Fruit fly (Drosophila melanogaster) whole organism, embryonic: ENCODE results near the gene ATPsynG.
A peak's percentile ranks its signal among the peaks of the same experiment; 100 is the strongest.

Source experiments
- C15 ChIP-seq: fragments of 200-800 bp; sonication (Bioruptor generic); IDR thresholded peaks from 3 replicates; pipeline ENCODE4 v1.3.6; 2022; ENCODE audit warnings: missing biosample characterization, missing genetic modification characterization
- CG10147 ChIP-seq: fragments of 200-800 bp; sonication (Bioruptor generic); optimal IDR thresholded peaks from 2 replicates; lab custom pipeline; 2019; ENCODE audit warnings: missing biosample characterization, mild to moderate bottlenecking, missing genetic modification characterization, moderate library complexity
- CG10209 ChIP-seq: fragments of 200-800 bp; sonication (Bioruptor generic); optimal IDR thresholded peaks from 3 replicates; lab custom pipeline; 2017; ENCODE audit warnings: missing biosample characterization, mild to moderate bottlenecking, missing genetic modification characterization, missing genetic modification reagents
- CG10267 ChIP-seq: fragments of 200-800 bp; sonication (Bioruptor generic); optimal IDR thresholded peaks from 2 replicates; lab custom pipeline; 2018; ENCODE audit warnings: missing biosample characterization, mild to moderate bottlenecking, missing genetic modification characterization, moderate library complexity
- CG10274 ChIP-seq: fragments of 200-800 bp; sonication (Bioruptor generic); optimal IDR thresholded peaks from 3 replicates; lab custom pipeline; 2017; ENCODE audit warnings: missing biosample characterization, mild to moderate bottlenecking, missing genetic modification characterization
- CG10321 ChIP-seq: fragments of 200-800 bp; sonication (Bioruptor generic); IDR thresholded peaks from 2 replicates; pipeline ENCODE4 v1.3.6; 2022; ENCODE audit warnings: missing biosample characterization, missing genetic modification characterization
- CG12104 ChIP-seq: fragments of 200-800 bp; sonication (Bioruptor generic); optimal IDR thresholded peaks from 3 replicates; lab custom pipeline; 2016; ENCODE audit warnings: missing biosample characterization, missing genetic modification characterization
- CG12744 ChIP-seq: fragments of 200-800 bp; sonication (Bioruptor generic); optimal IDR thresholded peaks from 2 replicates; lab custom pipeline; 2016; ENCODE audit warnings: missing biosample characterization, missing genetic modification characterization
- CG14014 ChIP-seq: fragments of 200-800 bp; sonication (Bioruptor generic); IDR thresholded peaks from 2 replicates; pipeline ENCODE4 v1.3.6; 2022; ENCODE audit warnings: missing biosample characterization, missing genetic modification characterization
- CG14860 ChIP-seq: fragments of 200-800 bp; sonication (Bioruptor generic); IDR thresholded peaks from 3 replicates; pipeline ENCODE4 v1.3.6; 2022; ENCODE audit warnings: missing biosample characterization, missing genetic modification characterization; ENCODE audit not compliant: partially characterized antibody
- CG16813 ChIP-seq: fragments of 200-800 bp; sonication (Bioruptor generic); IDR thresholded peaks from 3 replicates; pipeline ENCODE4 v1.3.6; 2022; ENCODE audit warnings: missing biosample characterization, missing genetic modification characterization; ENCODE audit not compliant: partially characterized antibody
- CG17186 ChIP-seq: fragments of 200-800 bp; sonication (Bioruptor generic); optimal IDR thresholded peaks from 3 replicates; lab custom pipeline; 2017; ENCODE audit warnings: missing biosample characterization, missing genetic modification reagents, missing genetic modification characterization
- CG2875 ChIP-seq: fragments of 200-800 bp; sonication (Bioruptor generic); optimal IDR thresholded peaks from 2 replicates; lab custom pipeline; 2017; ENCODE audit warnings: missing biosample characterization, mild to moderate bottlenecking, missing genetic modification characterization, missing genetic modification reagents
- CG30020 ChIP-seq: fragments of 200-800 bp; optimal IDR thresholded peaks from 2 replicates; lab custom pipeline; 2019; ENCODE audit warnings: missing biosample characterization, mild to moderate bottlenecking, missing genetic modification characterization, moderate library complexity
- CG30403 ChIP-seq: fragments of 200-800 bp; sonication (Bioruptor generic); optimal IDR thresholded peaks from 3 replicates; lab custom pipeline; 2016; ENCODE audit warnings: missing biosample characterization, missing genetic modification characterization
- CG3163 ChIP-seq: fragments of 200-800 bp; sonication (Bioruptor generic); optimal IDR thresholded peaks from 3 replicates; lab custom pipeline; 2016; ENCODE audit warnings: missing biosample characterization, missing genetic modification characterization
- CG7357 ChIP-seq: fragments of 200-800 bp; sonication (Bioruptor generic); IDR thresholded peaks from 3 replicates; pipeline ENCODE4 v1.3.6; 2022; ENCODE audit warnings: missing biosample characterization, missing genetic modification characterization
- CG7839 ChIP-seq: fragments of 200-800 bp; sonication (Bioruptor generic); optimal IDR thresholded peaks from 3 replicates; lab custom pipeline; 2018; ENCODE audit warnings: missing biosample characterization, mild to moderate bottlenecking, missing genetic modification characterization, moderate library complexity
- CG8924 ChIP-seq: fragments of 200-800 bp; optimal IDR thresholded peaks from 3 replicates; lab custom pipeline; 2019; ENCODE audit warnings: missing biosample characterization, mild to moderate bottlenecking, missing genetic modification characterization, moderate library complexity
- CG9437 ChIP-seq: fragments of 200-800 bp; sonication (Bioruptor generic); optimal IDR thresholded peaks from 2 replicates; lab custom pipeline; 2018; ENCODE audit warnings: missing biosample characterization, mild to moderate bottlenecking, missing genetic modification characterization
- CkIIα-i1 ChIP-seq: fragments of 200-800 bp; sonication (Bioruptor generic); IDR thresholded peaks from 2 replicates; pipeline ENCODE4 v1.3.6; 2022; ENCODE audit warnings: missing biosample characterization, missing genetic modification characterization
- Ets65A ChIP-seq: fragments of 200-800 bp; sonication (Bioruptor generic); peaks from one replicate; lab custom pipeline; 2016; ENCODE audit warnings: missing biosample characterization, missing genetic modification characterization
- HLH3B ChIP-seq: fragments of 200-800 bp; sonication (Bioruptor generic); IDR thresholded peaks from 2 replicates; pipeline ENCODE4 v1.3.6; 2022; ENCODE audit warnings: missing biosample characterization, missing genetic modification characterization
- HLH54F ChIP-seq: fragments of 200-800 bp; sonication (Bioruptor generic); optimal IDR thresholded peaks from 3 replicates; lab custom pipeline; 2016; ENCODE audit warnings: missing biosample characterization, missing genetic modification characterization
- Spps ChIP-seq: fragments of 200-800 bp; sonication (Bioruptor generic); optimal IDR thresholded peaks from 2 replicates; lab custom pipeline; 2018; ENCODE audit warnings: missing biosample characterization, mild to moderate bottlenecking, missing genetic modification characterization
- bigmax ChIP-seq: fragments of 200-800 bp; sonication (Bioruptor generic); optimal IDR thresholded peaks from 2 replicates; lab custom pipeline; 2018; ENCODE audit warnings: missing biosample characterization, mild to moderate bottlenecking, missing genetic modification characterization
- cg ChIP-seq: fragments of 200-800 bp; sonication (Bioruptor generic); optimal IDR thresholded peaks from 3 replicates; lab custom pipeline; 2019; ENCODE audit warnings: missing biosample characterization, mild to moderate bottlenecking, missing genetic modification characterization, moderate library complexity
- da ChIP-seq: fragments of 200-800 bp; sonication (Bioruptor generic); optimal IDR thresholded peaks from 2 replicates; lab custom pipeline; 2016; ENCODE audit warnings: missing biosample characterization, missing genetic modification characterization
- danr ChIP-seq: fragments of 200-800 bp; sonication (Bioruptor generic); IDR thresholded peaks from 2 replicates; pipeline ENCODE4 v1.3.6; 2022; ENCODE audit warnings: missing biosample characterization, missing genetic modification characterization
- dmrt99B ChIP-seq: fragments of 200-800 bp; sonication (Bioruptor generic); optimal IDR thresholded peaks from 2 replicates; lab custom pipeline; 2018; ENCODE audit warnings: missing biosample characterization, mild to moderate bottlenecking, missing genetic modification characterization, moderate library complexity
- dysf ChIP-seq: fragments of 200-800 bp; sonication (Bioruptor generic); IDR thresholded peaks from 3 replicates; pipeline ENCODE4 v1.3.6; 2022; ENCODE audit warnings: missing biosample characterization, missing genetic modification characterization
- eve ChIP-seq, 2 experiments: fragments of >200 bp; optimal IDR thresholded peaks; 2 replicates each; lab custom pipeline; 2017; ENCODE audit warnings: missing biosample characterization in 2 of 2, missing genetic modification characterization in 2 of 2
- ham ChIP-seq: fragments of 200-800 bp; sonication (Bioruptor generic); IDR thresholded peaks from 2 replicates; pipeline ENCODE4 v1.3.6; 2022; ENCODE audit warnings: missing biosample characterization, missing genetic modification characterization
- hb ChIP-seq: fragments of 200-800 bp; sonication (Bioruptor generic); IDR thresholded peaks from 3 replicates; pipeline ENCODE4 v1.3.6; 2022; ENCODE audit warnings: missing biosample characterization, missing genetic modification characterization; ENCODE audit not compliant: partially characterized antibody
- hth ChIP-seq: fragments of >200 bp; optimal IDR thresholded peaks from 2 replicates; lab custom pipeline; 2017; ENCODE audit warnings: inconsistent platforms
- kah ChIP-seq: fragments of 200-800 bp; sonication (Bioruptor generic); optimal IDR thresholded peaks from 2 replicates; lab custom pipeline; 2018; ENCODE audit warnings: missing biosample characterization, mild to moderate bottlenecking, missing genetic modification characterization
- nom ChIP-seq: fragments of 200-800 bp; sonication (Bioruptor generic); optimal IDR thresholded peaks from 2 replicates; lab custom pipeline; 2017; ENCODE audit warnings: missing biosample characterization, missing genetic modification characterization, mild to moderate bottlenecking, moderate library complexity, missing genetic modification reagents
- p53 ChIP-seq: fragments of 200-800 bp; sonication (Bioruptor generic); optimal IDR thresholded peaks from 2 replicates; lab custom pipeline; 2016; ENCODE audit warnings: missing biosample characterization, missing genetic modification characterization
- pb ChIP-seq: fragments of 200-800 bp; sonication (Bioruptor generic); optimal IDR thresholded peaks from 3 replicates; lab custom pipeline; 2016; ENCODE audit warnings: missing biosample characterization, missing genetic modification characterization
- rib ChIP-seq: fragments of 200-800 bp; sonication (Bioruptor generic); IDR thresholded peaks from 2 replicates; pipeline ENCODE4 v1.3.6; 2022; ENCODE audit warnings: missing biosample characterization, missing genetic modification characterization
- schlank ChIP-seq: fragments of 200-800 bp; sonication (Bioruptor generic); optimal IDR thresholded peaks from 2 replicates; lab custom pipeline; 2018; ENCODE audit warnings: missing biosample characterization, mild to moderate bottlenecking, missing genetic modification characterization
- seq ChIP-seq: fragments of 200-800 bp; sonication (Bioruptor generic); IDR thresholded peaks from 2 replicates; pipeline ENCODE4 v1.3.6; 2022; ENCODE audit warnings: missing biosample characterization, missing genetic modification characterization
- shn ChIP-seq: fragments of 200-800 bp; sonication (Bioruptor generic); optimal IDR thresholded peaks from 3 replicates; lab custom pipeline; 2016; ENCODE audit warnings: missing biosample characterization, missing genetic modification characterization
- sima ChIP-seq: fragments of 200-800 bp; sonication (Bioruptor generic); optimal IDR thresholded peaks from 2 replicates; lab custom pipeline; 2016; ENCODE audit warnings: missing biosample characterization, missing genetic modification characterization
- slou ChIP-seq: fragments of 200-800 bp; sonication (Bioruptor generic); optimal IDR thresholded peaks from 3 replicates; lab custom pipeline; 2016; ENCODE audit warnings: missing biosample characterization, missing genetic modification characterization
- slp2 ChIP-seq: fragments of 200-800 bp; sonication (Bioruptor generic); optimal IDR thresholded peaks from 2 replicates; lab custom pipeline; 2016; ENCODE audit warnings: missing biosample characterization, missing genetic modification characterization
- ssp ChIP-seq: fragments of 200-800 bp; sonication (Bioruptor generic); IDR thresholded peaks from 2 replicates; pipeline ENCODE4 v1.3.6; 2022; ENCODE audit warnings: missing biosample characterization, missing genetic modification characterization
- tio ChIP-seq: fragments of 200-800 bp; sonication (Bioruptor generic); optimal IDR thresholded peaks from 2 replicates; lab custom pipeline; 2017; ENCODE audit warnings: missing biosample characterization, missing genetic modification characterization, inconsistent platforms
- tll ChIP-seq, 2 experiments: fragments of 200-800 bp in 1 of 2; fragments of >200 bp in 1 of 2; sonication (Bioruptor generic) in 1 of 2; optimal IDR thresholded peaks; 2 replicates each; lab custom pipeline; 2017 to 2019; ENCODE audit warnings: missing biosample characterization in 2 of 2, missing genetic modification characterization in 2 of 2, mild to moderate bottlenecking in 1 of 2, moderate library complexity in 1 of 2
- twi ChIP-seq: fragments of 200-800 bp; optimal IDR thresholded peaks from 2 replicates; lab custom pipeline; 2019; ENCODE audit warnings: missing biosample characterization, mild to moderate bottlenecking, missing genetic modification characterization, moderate library complexity
- yki ChIP-seq: fragments of >200 bp; optimal IDR thresholded peaks from 3 replicates; lab custom pipeline; 2018
- zen ChIP-seq: fragments of 200-800 bp; sonication (Bioruptor generic); optimal IDR thresholded peaks from 3 replicates; lab custom pipeline; 2018; ENCODE audit warnings: missing biosample characterization, mild to moderate bottlenecking, missing genetic modification characterization, moderate library complexity

ATPsynG gene

DNA sequence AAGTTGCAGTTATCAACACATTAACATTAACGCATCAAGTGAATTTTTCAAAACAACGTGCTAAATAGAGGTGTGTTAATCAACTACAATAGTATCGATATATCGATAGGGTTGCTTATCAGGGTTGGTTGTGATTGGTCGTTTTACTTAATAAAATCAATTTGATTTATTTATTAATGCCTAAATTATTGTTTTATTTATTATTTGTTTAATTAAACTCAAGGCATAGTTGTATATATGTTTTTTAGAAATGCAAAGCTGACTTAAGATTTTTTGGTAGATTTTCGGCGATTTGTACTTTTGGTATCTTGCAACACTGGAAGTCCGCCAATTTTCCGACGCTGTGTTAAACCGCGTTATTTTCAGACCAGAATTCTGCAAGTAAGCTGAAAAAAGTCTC, 34.8 kb upstream of the ATPsynG start, which contains the start of the genes Art8 and dUTPase (continued):
- TF ChIP-seq twi (peak; percentile 38), Spps (tag; lab: Kevin White, UChicago) (peak; percentile 48), p53 (GFP tag; lab: Kevin White, UChicago) (no peak), CG8924 (tag; lab: Kevin White, UChicago) (peak; percentile 77), bigmax (GFP tag; lab: Kevin White, UChicago) (no peak), ssp (GFP tag; lab: Robert Waterston, UW) (peak; percentile 42; the same call in 1 of the 2 replicates), CG17186 (GFP tag; lab: Kevin White, UChicago) (peak; percentile 51), slp2 (GFP tag; lab: Kevin White, UChicago) (peak; percentile 29), da (GFP tag; lab: Kevin White, UChicago) (no peak), rib (no peak), cg (GFP tag; lab: Kevin White, UChicago) (no peak), schlank (no peak), CG2875 (GFP tag; lab: Kevin White, UChicago) (no peak), CG10209 (GFP tag; lab: Kevin White, UChicago) (peak; percentile 66), CG14860 (peak; percentile 77), C15 (GFP tag; lab: Robert Waterston, UW) (0 out of 3 replicates have a peak, but pooled peaks have one; percentile 41), ham (no peak), hb (peak; percentile 61; the same call in 2 of the 3 replicates), kah (GFP tag; lab: Kevin White, UChicago) (no peak), tio (GFP tag; lab: Kevin White, UChicago) (peak; percentile 53), CG3163 (GFP tag; lab: Kevin White, UChicago) (no peak), HLH54F (GFP tag; lab: Kevin White, UChicago) (peak; percentile 45), sima (no peak), CG12744 (GFP tag; lab: Kevin White, UChicago) (peak; percentile 30), hth (lab: Kevin White, UChicago) (no peak), CkIIα-i1 (no peak), CG7839 (peak; percentile 66), CG10274 (GFP tag; lab: Kevin White, UChicago) (no peak), CG30403 (peak; percentile 87), dmrt99B (tag; lab: Kevin White, UChicago) (no peak), danr (GFP tag; lab: Robert Waterston, UW) (no peak; the same call in 1 of the 2 replicates), CG7357 (GFP tag; lab: Robert Waterston, UW) (no peak), CG30020 (tag; lab: Kevin White, UChicago) (peak; percentile 73), CG9437 (GFP tag; lab: Kevin White, UChicago) (peak; percentile 17), slou (GFP tag; lab: Kevin White, UChicago) (peak; percentile 69), nom (GFP tag; lab: Kevin White, UChicago) (no peak), CG10321 (0 out of 2 replicates have a peak, but pooled peaks have one; percentile 22), HLH3B (GFP tag; lab: Robert Waterston, UW) (peak; percentile 55), zen (tag; lab: Kevin White, UChicago) (peak; percentile 82), CG10267 (peak; percentile 99), tll (GFP tag; optimal IDR thresholded peaks at IDR 0.05; lab: Kevin White, UChicago) (no peak), CG16813 (GFP tag; lab: Robert Waterston, UW) (peak; percentile 85), seq (GFP tag; lab: Robert Waterston, UW) (0 out of 2 replicates have a peak, but pooled peaks have one; percentile 34), CG14014 (GFP tag; lab: Robert Waterston, UW) (peak; percentile 63), Ets65A (GFP tag; lab: Kevin White, UChicago) (peak; percentile 94), pb (GFP tag; lab: Kevin White, UChicago) (no peak), dysf (peak; percentile 54), CG12104 (GFP tag; lab: Kevin White, UChicago) (peak; percentile 61), eve (GFP tag; optimal IDR thresholded peaks at IDR 0.05; lab: Kevin White, UChicago) (no peak), shn (GFP tag; lab: Kevin White, UChicago) (no peak), CG10147 (no peak), yki (lab: Kevin White, UChicago) (no peak)
